Fruit fly (Drosophila melanogaster) whole organism, embryonic: ENCODE results near the gene qtc.

Source experiments
- Abd-B ChIP-seq: fragments of 200-800 bp; sonication (Bioruptor generic); optimal IDR thresholded peaks from 2 replicates; lab custom pipeline; 2018; ENCODE audit warnings: missing biosample characterization, mild to moderate bottlenecking, missing genetic modification characterization, moderate library complexity
- CG10274 ChIP-seq: fragments of 200-800 bp; sonication (Bioruptor generic); optimal IDR thresholded peaks from 3 replicates; lab custom pipeline; 2017; ENCODE audit warnings: missing biosample characterization, mild to moderate bottlenecking, missing genetic modification characterization
- CG10366 ChIP-seq: fragments of 200-800 bp; sonication (Bioruptor generic); IDR thresholded peaks from 2 replicates; pipeline ENCODE4 v1.3.6; 2022; ENCODE audit warnings: missing biosample characterization, missing genetic modification characterization
- CG11085 ChIP-seq: fragments of 200-800 bp; sonication (Bioruptor generic); IDR thresholded peaks from 2 replicates; pipeline ENCODE4 v1.3.6; 2022; ENCODE audit warnings: missing biosample characterization, missing genetic modification characterization
- CG11723 ChIP-seq: fragments of 200-800 bp; sonication (Bioruptor generic); optimal IDR thresholded peaks from 2 replicates; lab custom pipeline; 2017; ENCODE audit warnings: missing biosample characterization, mild to moderate bottlenecking, missing genetic modification characterization
- CG13123 ChIP-seq: fragments of 200-800 bp; sonication (Bioruptor generic); optimal IDR thresholded peaks from 2 replicates; lab custom pipeline; 2016; ENCODE audit warnings: missing biosample characterization, missing genetic modification characterization
- CG13624 ChIP-seq: fragments of 200-800 bp; sonication (Bioruptor generic); optimal IDR thresholded peaks from 2 replicates; lab custom pipeline; 2016; ENCODE audit warnings: missing biosample characterization, missing genetic modification characterization
- CG13775 ChIP-seq: fragments of 200-800 bp; sonication (Bioruptor generic); optimal IDR thresholded peaks from 3 replicates; lab custom pipeline; 2017; ENCODE audit warnings: missing biosample characterization, mild to moderate bottlenecking, missing genetic modification characterization
- CG2889 ChIP-seq: fragments of 200-800 bp; sonication (Bioruptor generic); IDR thresholded peaks from 3 replicates; pipeline ENCODE4 v1.3.6; 2022; ENCODE audit warnings: missing biosample characterization, missing genetic modification characterization
- CG30403 ChIP-seq: fragments of 200-800 bp; sonication (Bioruptor generic); optimal IDR thresholded peaks from 3 replicates; lab custom pipeline; 2016; ENCODE audit warnings: missing biosample characterization, missing genetic modification characterization
- CG31388 ChIP-seq: fragments of 200-800 bp; sonication (Bioruptor generic); optimal IDR thresholded peaks from 2 replicates; lab custom pipeline; 2016; ENCODE audit warnings: missing biosample characterization, missing genetic modification characterization
- CG33557 ChIP-seq: fragments of 200-800 bp; sonication (Bioruptor generic); optimal IDR thresholded peaks from 2 replicates; lab custom pipeline; 2019; ENCODE audit warnings: missing biosample characterization, mild to moderate bottlenecking, missing genetic modification characterization, moderate library complexity
- CG34224 ChIP-seq: fragments of 200-800 bp; sonication (Bioruptor generic); IDR thresholded peaks from 3 replicates; pipeline ENCODE4 v1.3.6; 2022; ENCODE audit warnings: missing biosample characterization, missing genetic modification characterization; ENCODE audit not compliant: partially characterized antibody
- CG3838 ChIP-seq: fragments of 200-800 bp; sonication (Bioruptor generic); optimal IDR thresholded peaks from 3 replicates; lab custom pipeline; 2016; ENCODE audit warnings: missing biosample characterization, missing genetic modification characterization
- CG6654 ChIP-seq: fragments of 200-800 bp; sonication (Bioruptor generic); optimal IDR thresholded peaks from 2 replicates; lab custom pipeline; 2017; ENCODE audit warnings: missing biosample characterization, mild to moderate bottlenecking, missing genetic modification characterization
- CG8290 ChIP-seq, 3 experiments: fragments of 200-800 bp; sonication (Bioruptor generic); optimal IDR thresholded peaks; 2 replicates each; lab custom pipeline; 2016 to 2019; ENCODE audit warnings: missing biosample characterization in 3 of 3, missing genetic modification characterization in 3 of 3, mild to moderate bottlenecking in 2 of 3, moderate library complexity in 1 of 3
- D19A ChIP-seq: fragments of 200-800 bp; optimal IDR thresholded peaks from 3 replicates; lab custom pipeline; 2019; ENCODE audit warnings: missing biosample characterization, mild to moderate bottlenecking, missing genetic modification characterization, moderate library complexity
- Drgx ChIP-seq: fragments of 200-800 bp; sonication (Bioruptor generic); IDR thresholded peaks from 2 replicates; pipeline ENCODE4 v1.3.6; 2022; ENCODE audit warnings: missing biosample characterization, missing genetic modification characterization
- E2f2 ChIP-seq: fragments of 200-800 bp; sonication (Bioruptor generic); IDR thresholded peaks from 2 replicates; pipeline ENCODE4 v1.3.6; 2022; ENCODE audit warnings: missing biosample characterization, missing genetic modification characterization
- Ets97D ChIP-seq: fragments of 200-800 bp; sonication (Bioruptor generic); optimal IDR thresholded peaks from 3 replicates; lab custom pipeline; 2016; ENCODE audit warnings: missing biosample characterization, missing genetic modification characterization
- GATAe ChIP-seq: fragments of 200-800 bp; sonication (Bioruptor generic); conservative IDR thresholded peaks from 2 replicates; pipeline ENCODE4 v1.3.6; 2022; ENCODE audit warnings: missing biosample characterization, missing genetic modification characterization
- Hr39 ChIP-seq: fragments of >200 bp; optimal IDR thresholded peaks from 2 replicates; lab custom pipeline; 2017
- Mad ChIP-seq: fragments of 200-800 bp; sonication (Bioruptor generic); optimal IDR thresholded peaks from 2 replicates; lab custom pipeline; 2016; ENCODE audit warnings: missing biosample characterization, missing genetic modification characterization
- Meics ChIP-seq: fragments of 200-800 bp; sonication (Bioruptor generic); optimal IDR thresholded peaks from 2 replicates; lab custom pipeline; 2017; ENCODE audit warnings: missing biosample characterization, mild to moderate bottlenecking, missing genetic modification characterization
- Mes4 ChIP-seq: fragments of 200-800 bp; sonication (Bioruptor generic); optimal IDR thresholded peaks from 2 replicates; lab custom pipeline; 2016; ENCODE audit warnings: missing biosample characterization, missing genetic modification characterization
- NC2β ChIP-seq: fragments of 200-800 bp; sonication (Bioruptor generic); optimal IDR thresholded peaks from 2 replicates; lab custom pipeline; 2016; ENCODE audit warnings: missing biosample characterization, missing genetic modification characterization
- Oaz ChIP-seq: fragments of 200-800 bp; sonication (Bioruptor generic); IDR thresholded peaks from 2 replicates; pipeline ENCODE4 v1.3.6; 2022; ENCODE audit warnings: missing biosample characterization, missing genetic modification characterization
- Oli ChIP-seq: fragments of 200-800 bp; sonication (Bioruptor generic); optimal IDR thresholded peaks from 2 replicates; lab custom pipeline; 2018; ENCODE audit warnings: missing biosample characterization, mild to moderate bottlenecking, missing genetic modification characterization, moderate library complexity
- Opbp ChIP-seq: fragments of 200-800 bp; sonication (Bioruptor generic); IDR thresholded peaks from 3 replicates; pipeline ENCODE4 v1.3.6; 2022; ENCODE audit warnings: missing biosample characterization, missing genetic modification characterization; ENCODE audit not compliant: partially characterized antibody
- Optix ChIP-seq: fragments of 200-800 bp; sonication (Bioruptor generic); IDR thresholded peaks from 3 replicates; pipeline ENCODE4 v1.3.6; 2022; ENCODE audit warnings: missing biosample characterization, missing genetic modification characterization
- Xbp1 ChIP-seq: fragments of 200-800 bp; sonication (Bioruptor generic); optimal IDR thresholded peaks from 3 replicates; lab custom pipeline; 2016; ENCODE audit warnings: missing biosample characterization, mild to moderate bottlenecking, missing genetic modification characterization
- amos ChIP-seq: fragments of 200-800 bp; sonication (Bioruptor generic); IDR thresholded peaks from 2 replicates; pipeline ENCODE4 v1.3.6; 2022; ENCODE audit warnings: missing biosample characterization, missing genetic modification characterization; ENCODE audit not compliant: partially characterized antibody
- ase ChIP-seq: fragments of 200-800 bp; sonication (Bioruptor generic); IDR thresholded peaks from 3 replicates; pipeline ENCODE4 v1.3.6; 2022; ENCODE audit warnings: missing biosample characterization, missing genetic modification characterization
- ash1 ChIP-seq: fragments of 200-800 bp; sonication (Bioruptor generic); optimal IDR thresholded peaks from 2 replicates; lab custom pipeline; 2018; ENCODE audit warnings: missing biosample characterization, mild to moderate bottlenecking, missing genetic modification characterization
- br ChIP-seq: fragments of >200 bp; optimal IDR thresholded peaks from 2 replicates; lab custom pipeline; 2017
- btn ChIP-seq: fragments of 200-800 bp; sonication (Bioruptor generic); optimal IDR thresholded peaks from 2 replicates; lab custom pipeline; 2016; ENCODE audit warnings: missing biosample characterization, missing genetic modification characterization
- ci ChIP-seq: fragments of 200-800 bp; sonication (Bioruptor generic); IDR thresholded peaks from 3 replicates; pipeline ENCODE4 v1.3.6; 2022; ENCODE audit warnings: missing biosample characterization, missing genetic modification characterization
- dysf ChIP-seq: fragments of 200-800 bp; sonication (Bioruptor generic); IDR thresholded peaks from 3 replicates; pipeline ENCODE4 v1.3.6; 2022; ENCODE audit warnings: missing biosample characterization, missing genetic modification characterization
- gt ChIP-seq: fragments of 200-800 bp; sonication (Bioruptor generic); IDR thresholded peaks from 2 replicates; pipeline ENCODE4 v1.3.6; 2022; ENCODE audit warnings: missing biosample characterization, missing genetic modification characterization
- jigr1 ChIP-seq: fragments of 200-800 bp; sonication (Bioruptor generic); IDR thresholded peaks from 3 replicates; pipeline ENCODE4 v1.3.6; 2022; ENCODE audit warnings: missing biosample characterization, missing genetic modification characterization
- kah ChIP-seq: fragments of 200-800 bp; sonication (Bioruptor generic); optimal IDR thresholded peaks from 2 replicates; lab custom pipeline; 2018; ENCODE audit warnings: missing biosample characterization, mild to moderate bottlenecking, missing genetic modification characterization
- luna ChIP-seq: fragments of 200-800 bp; sonication (Bioruptor generic); optimal IDR thresholded peaks from 2 replicates; lab custom pipeline; 2016; ENCODE audit warnings: missing biosample characterization, missing genetic modification characterization
- maf-S ChIP-seq: fragments of 200-800 bp; sonication (Bioruptor generic); optimal IDR thresholded peaks from 2 replicates; lab custom pipeline; 2016; ENCODE audit warnings: missing biosample characterization, missing genetic modification characterization
- pfk ChIP-seq: fragments of 200-800 bp; sonication (Bioruptor generic); optimal IDR thresholded peaks from 2 replicates; lab custom pipeline; 2018; ENCODE audit warnings: missing biosample characterization, mild to moderate bottlenecking, missing genetic modification characterization, moderate library complexity
- pita ChIP-seq: fragments of 200-800 bp; sonication (Bioruptor generic); optimal IDR thresholded peaks from 2 replicates; lab custom pipeline; 2017; ENCODE audit warnings: missing biosample characterization, mild to moderate bottlenecking, missing genetic modification characterization
- pum ChIP-seq: fragments of 200-800 bp; sonication (Bioruptor generic); optimal IDR thresholded peaks from 2 replicates; lab custom pipeline; 2016; ENCODE audit warnings: missing biosample characterization, missing genetic modification characterization
- pzg ChIP-seq: fragments of 200-800 bp; sonication (Bioruptor generic); optimal IDR thresholded peaks from 3 replicates; lab custom pipeline; 2018; ENCODE audit warnings: missing biosample characterization, mild to moderate bottlenecking, missing genetic modification characterization, moderate library complexity
- tgo ChIP-seq: fragments of 200-800 bp; sonication (Bioruptor generic); IDR thresholded peaks from 3 replicates; pipeline ENCODE4 v1.3.6; 2022; ENCODE audit warnings: missing biosample characterization, missing genetic modification characterization
- toy ChIP-seq: fragments of 200-800 bp; sonication (Bioruptor generic); IDR thresholded peaks from 2 replicates; pipeline ENCODE4 v1.3.6; 2022; ENCODE audit warnings: missing biosample characterization, missing genetic modification characterization
- trem ChIP-seq: fragments of 200-800 bp; optimal IDR thresholded peaks from 3 replicates; lab custom pipeline; 2019; ENCODE audit warnings: missing biosample characterization, mild to moderate bottlenecking, missing genetic modification characterization, moderate library complexity
- ttk ChIP-seq: fragments of 200-800 bp; sonication (Bioruptor generic); IDR thresholded peaks from 2 replicates; pipeline ENCODE4 v2.1.2; 2022; ENCODE audit warnings: missing biosample characterization, missing genetic modification characterization

qtc gene

dm6 chr2L:5107626-5108272, 47.1 kb downstream of the qtc start (continued):
- peak; percentile 78 for TF ChIP-seq gt (GFP tag; lab: Robert Waterston, UW)
- TF ChIP-seq toy (GFP tag; lab: Robert Waterston, UW), result peak; percentile 75
- TF ChIP-seq CG33557 (GFP tag; lab: Kevin White, UChicago), result peak; percentile 41
- TF ChIP-seq maf-S (GFP tag; lab: Kevin White, UChicago), result peak; percentile 99
- peak; percentile 97 for TF ChIP-seq pum (GFP tag; lab: Kevin White, UChicago)
- TF ChIP-seq CG10274 (GFP tag; lab: Kevin White, UChicago), result peak; percentile 88
- peak; percentile 70 for TF ChIP-seq Ets97D
- peak; percentile 97 for TF ChIP-seq luna (GFP tag; lab: Kevin White, UChicago)
- peak; percentile 79 for TF ChIP-seq CG3838 (GFP tag; lab: Kevin White, UChicago)
- TF ChIP-seq Opbp, result no peak
- TF ChIP-seq tgo, result peak; percentile 95
- TF ChIP-seq CG11085, result peak; percentile 91
- peak; percentile 16 for TF ChIP-seq pzg (GFP tag; lab: Kevin White, UChicago)
- TF ChIP-seq btn (GFP tag; lab: Kevin White, UChicago), result peak; percentile 81
- peak; percentile 92 for TF ChIP-seq GATAe (GFP tag; lab: Robert Waterston, UW)
- peak; percentile 79 for TF ChIP-seq E2f2 (GFP tag; lab: Robert Waterston, UW)
- peak; percentile 60 for TF ChIP-seq CG31388 (GFP tag; lab: Kevin White, UChicago)
- TF ChIP-seq pita (GFP tag; lab: Kevin White, UChicago), result no peak
- peak; percentile 89 for TF ChIP-seq CG13123 (GFP tag; lab: Kevin White, UChicago)
- peak; percentile 91 for TF ChIP-seq Mes4 (GFP tag; lab: Kevin White, UChicago)
- peak; percentile 92 for TF ChIP-seq NC2β
- peak; percentile 93 for TF ChIP-seq CG2889 (GFP tag; lab: Robert Waterston, UW)
- no peak for TF ChIP-seq CG34224 (GFP tag; lab: Robert Waterston, UW)
- TF ChIP-seq Oli (tag; lab: Kevin White, UChicago), result peak; percentile 96
- peak; percentile 63 for TF ChIP-seq ash1 (GFP tag; lab: Kevin White, UChicago)
- TF ChIP-seq amos (GFP tag; lab: Robert Waterston, UW), result no peak
- TF ChIP-seq CG13624, result peak; percentile 98
- peak; percentile 93 for TF ChIP-seq ci (GFP tag; lab: Robert Waterston, UW)
- peak; percentile 93 for TF ChIP-seq ttk (GFP tag; lab: Robert Waterston, UW)
- peak; percentile 88 for TF ChIP-seq CG11723 (GFP tag; lab: Kevin White, UChicago)
- peak; percentile 95 for TF ChIP-seq CG13775
- TF ChIP-seq Drgx (GFP tag; lab: Robert Waterston, UW), result peak; percentile 89
- TF ChIP-seq CG10366 (GFP tag; lab: Robert Waterston, UW), result peak; percentile 95
- peak; percentile 99 for TF ChIP-seq CG30403
- no peak for TF ChIP-seq br (lab: Kevin White, UChicago)
- peak; percentile 89 for TF ChIP-seq Mad
- peak; percentile 90 for TF ChIP-seq jigr1 (GFP tag; lab: Robert Waterston, UW)
- peak; percentile 82 for TF ChIP-seq trem
- no peak for TF ChIP-seq Hr39 (lab: Kevin White, UChicago)
- peak; percentile 92 for TF ChIP-seq ase (GFP tag; lab: Robert Waterston, UW)
- TF ChIP-seq CG8290 (GFP tag; optimal IDR thresholded peaks at IDR 0.05; lab: Kevin White, UChicago), result peak; percentile 78
- peak in 1 of 2 experiments; percentile 79 for TF ChIP-seq CG8290 (tag; optimal IDR thresholded peaks at IDR 0.05; lab: Kevin White, UChicago)
- TF ChIP-seq Meics, result peak; percentile 97
- peak; percentile 91 for TF ChIP-seq Oaz
- peak; percentile 63 for TF ChIP-seq kah (GFP tag; lab: Kevin White, UChicago)
- TF ChIP-seq CG6654, result peak; percentile 83
- peak; percentile 97 for TF ChIP-seq dysf
- TF ChIP-seq pfk (GFP tag; lab: Kevin White, UChicago), result peak; percentile 4
- TF ChIP-seq Optix (GFP tag; lab: Robert Waterston, UW), result peak; percentile 90
- TF ChIP-seq D19A (tag; lab: Kevin White, UChicago), result peak; percentile 89
- peak; percentile 97 for TF ChIP-seq Abd-B (GFP tag; lab: Kevin White, UChicago)
- TF ChIP-seq Xbp1, result peak; percentile 97
